Fruit fly (Drosophila melanogaster) whole organism: ENCODE data around the gene CG14034.

Source experiments
- EcR ChIP-seq, 2 experiments: fragments of >200 bp; optimal IDR thresholded peaks; 2 replicates each; lab custom pipeline; 2017; ENCODE audit warnings: missing biosample characterization in 2 of 2, missing genetic modification characterization in 2 of 2, missing genetic modification reagents in 2 of 2
- pan ChIP-seq: fragments of >200 bp; optimal IDR thresholded peaks from 2 replicates; lab custom pipeline; 2017
- psq ChIP-seq: fragments of >200 bp; optimal IDR thresholded peaks from 2 replicates; lab custom pipeline; 2017

DNA sequence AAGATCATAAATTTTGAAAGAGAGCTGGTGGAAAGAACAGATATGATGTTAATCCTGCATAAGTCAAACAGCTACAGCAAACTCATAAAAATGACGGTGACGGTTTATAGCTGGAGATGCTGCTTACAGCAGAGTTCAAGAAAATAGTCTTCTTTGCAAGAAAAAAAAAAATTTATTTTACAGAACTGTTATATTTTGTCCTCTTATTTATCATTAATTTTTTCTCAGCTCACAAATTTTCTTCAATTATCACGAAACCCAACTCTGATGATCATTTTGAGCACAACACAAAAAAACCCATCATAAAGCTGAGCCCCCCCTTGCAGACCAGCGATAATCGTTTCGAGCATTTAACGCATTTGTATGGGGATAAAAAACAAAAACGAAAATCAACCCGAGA, 15.1 kb upstream of the CG14034 start:
- TF ChIP-seq pan (lab: Kevin White, UChicago) (no peak), EcR (GFP tag; optimal IDR thresholded peaks at IDR 0.05; lab: Kevin White, UChicago) (no peak), psq (lab: Kevin White, UChicago) (no peak)
